Fruit fly (Drosophila melanogaster): ENCODE measurements around the gene mAcon1.

- TF ChIP-seq psq (optimal IDR thresholded peaks at IDR 0.05) (no peak), pan (optimal IDR thresholded peaks at IDR 0.05) (no peak), CG8478 (optimal IDR thresholded peaks at IDR 0.05) (no peak), usp (GFP tag; optimal IDR thresholded peaks at IDR 0.05) (no peak), Dll (optimal IDR thresholded peaks at IDR 0.05) (no peak), EcR (GFP tag; optimal IDR thresholded peaks at IDR 0.05) (no peak)
Observed at dm6 chr2L:21187753-21188152, 19.4 kb downstream of the mAcon1 start.

All from whole organism.